Fruit fly (Drosophila melanogaster): ENCODE data around the gene mRpL4.

DNA sequence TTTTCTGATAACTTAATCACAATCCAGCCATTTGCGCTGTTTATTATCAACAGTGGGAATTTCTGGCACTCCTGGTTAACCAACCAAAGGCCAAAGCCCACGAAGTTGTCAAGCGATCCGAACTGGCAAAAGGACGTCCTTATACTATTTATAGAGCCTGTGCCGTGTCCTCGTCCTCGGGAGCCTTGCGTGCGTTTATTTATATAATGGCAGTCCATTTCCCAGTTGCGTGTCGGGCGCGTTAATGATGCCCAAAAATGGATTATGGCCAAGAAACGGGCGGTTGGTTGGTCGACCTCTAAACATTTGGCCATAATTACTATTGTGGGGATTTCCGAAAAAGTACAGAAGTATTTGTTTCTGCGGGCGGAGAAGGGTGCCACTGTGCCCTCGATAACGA, 8.5 kb downstream of the mRpL4 start:
- TF ChIP-seq Ets96B (tag; optimal IDR thresholded peaks at IDR 0.05) (no peak), svp (GFP tag) (no peak), CG34406 (GFP tag; optimal IDR thresholded peaks at IDR 0.05) (no peak), Eip78C (GFP tag) (no peak), CG16779 (tag; optimal IDR thresholded peaks at IDR 0.05) (no peak), Gug (GFP tag; IDR thresholded peaks at IDR 0.05) (no peak), lz (GFP tag; optimal IDR thresholded peaks at IDR 0.05) (no peak), Eip93F (GFP tag; optimal IDR thresholded peaks at IDR 0.05) (no peak), achi (GFP tag; optimal IDR thresholded peaks at IDR 0.05) (no peak), dac (GFP tag; optimal IDR thresholded peaks at IDR 0.05) (no peak), CG10631 (GFP tag; optimal IDR thresholded peaks at IDR 0.05) (no peak), Lpt (GFP tag; optimal IDR thresholded peaks at IDR 0.05) (no peak)
